Fruit fly (Drosophila melanogaster) whole organism, adult: Measurements from ENCODE around the gene CG31231.

Source experiments
- CG11617 ChIP-seq: fragments of 200-800 bp; sonication (Bioruptor generic); optimal IDR thresholded peaks from 2 replicates; lab custom pipeline; 2017; ENCODE audit warnings: mild to moderate bottlenecking, missing biosample characterization, missing genetic modification reagents, missing genetic modification characterization
- CG5204 ChIP-seq: fragments of 200-800 bp; sonication (Bioruptor generic); optimal IDR thresholded peaks from 2 replicates; lab custom pipeline; 2016; ENCODE audit warnings: missing biosample characterization, missing genetic modification characterization
- bab1 ChIP-seq: fragments of 200-800 bp; sonication (Bioruptor generic); optimal IDR thresholded peaks from 3 replicates; lab custom pipeline; 2019; ENCODE audit warnings: missing biosample characterization, mild to moderate bottlenecking, missing genetic modification characterization, moderate library complexity

DNA sequence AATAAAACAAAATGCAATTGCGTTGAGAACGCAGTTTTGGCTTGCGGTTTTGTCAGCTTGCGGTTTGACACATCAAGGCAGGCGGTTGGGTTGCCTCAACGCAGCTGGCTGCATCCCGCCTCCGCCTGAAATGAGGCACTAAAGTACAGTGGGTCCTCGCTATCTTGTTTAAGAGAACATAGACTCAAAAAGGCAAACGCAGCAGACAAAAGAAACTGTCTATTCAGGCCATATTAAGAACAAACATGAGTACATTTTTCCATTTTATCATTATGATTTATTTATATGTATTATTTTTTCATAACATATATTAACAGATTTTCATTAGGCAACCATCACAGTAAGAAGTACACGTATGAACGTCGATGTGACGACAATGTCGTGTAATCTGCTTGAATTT lies 25.5 kb upstream of the CG31231 start:
- TF ChIP-seq bab1: no peak
- TF ChIP-seq CG11617 (GFP tag; lab: Kevin White, UChicago): no peak
- no peak for TF ChIP-seq CG5204
